Fruit fly (Drosophila melanogaster) whole organism, embryonic: ENCODE data around the gene CG3224.

ENCODE experiments used
- Aef1 ChIP-seq: fragments of 200-800 bp; sonication (Bioruptor generic); IDR thresholded peaks from 3 replicates; pipeline ENCODE4 v1.3.6; 2022; ENCODE audit warnings: missing biosample characterization, missing genetic modification characterization
- CG11456 ChIP-seq: fragments of 200-800 bp; sonication (Bioruptor generic); IDR thresholded peaks from 3 replicates; pipeline ENCODE4 v1.3.6; 2022; ENCODE audit warnings: missing biosample characterization, missing genetic modification characterization
- CG11695 ChIP-seq: fragments of 200-800 bp; sonication (Bioruptor generic); IDR thresholded peaks from 3 replicates; pipeline ENCODE4 v1.3.6; 2022; ENCODE audit warnings: missing biosample characterization, missing genetic modification characterization
- CG12071 ChIP-seq: fragments of 200-800 bp; sonication (Bioruptor generic); optimal IDR thresholded peaks from 3 replicates; lab custom pipeline; 2018; ENCODE audit warnings: missing biosample characterization, mild to moderate bottlenecking, missing genetic modification characterization
- CG12219 ChIP-seq: fragments of 200-800 bp; sonication (Bioruptor generic); optimal IDR thresholded peaks from 3 replicates; lab custom pipeline; 2018; ENCODE audit warnings: missing biosample characterization, mild to moderate bottlenecking, missing genetic modification characterization
- CG1233 ChIP-seq: fragments of 200-800 bp; sonication (Bioruptor generic); optimal IDR thresholded peaks from 4 replicates; lab custom pipeline; 2018; ENCODE audit warnings: missing biosample characterization, mild to moderate bottlenecking, missing genetic modification characterization
- CG13296 ChIP-seq: fragments of 200-800 bp; sonication (Bioruptor generic); optimal IDR thresholded peaks from 3 replicates; lab custom pipeline; 2018; ENCODE audit warnings: missing biosample characterization, mild to moderate bottlenecking, missing genetic modification characterization
- CG13775 ChIP-seq: fragments of 200-800 bp; sonication (Bioruptor generic); optimal IDR thresholded peaks from 3 replicates; lab custom pipeline; 2017; ENCODE audit warnings: missing biosample characterization, mild to moderate bottlenecking, missing genetic modification characterization
- CG15011 ChIP-seq: fragments of 200-800 bp; sonication (Bioruptor generic); optimal IDR thresholded peaks from 3 replicates; lab custom pipeline; 2018; ENCODE audit warnings: missing biosample characterization, mild to moderate bottlenecking, missing genetic modification characterization
- CG1529 ChIP-seq: fragments of 200-800 bp; sonication (Bioruptor generic); optimal IDR thresholded peaks from 3 replicates; lab custom pipeline; 2018; ENCODE audit warnings: missing biosample characterization, missing genetic modification characterization
- CG17802 ChIP-seq: fragments of 200-800 bp; sonication (Bioruptor generic); optimal IDR thresholded peaks from 2 replicates; lab custom pipeline; 2018; ENCODE audit warnings: missing biosample characterization, mild to moderate bottlenecking, missing genetic modification characterization, moderate library complexity
- CG17912 ChIP-seq: fragments of 200-800 bp; sonication (Bioruptor generic); optimal IDR thresholded peaks from 2 replicates; lab custom pipeline; 2018; ENCODE audit warnings: missing biosample characterization, mild to moderate bottlenecking, missing genetic modification characterization
- CG18619 ChIP-seq: fragments of 200-800 bp; sonication (Bioruptor generic); optimal IDR thresholded peaks from 3 replicates; lab custom pipeline; 2017; ENCODE audit warnings: missing biosample characterization, mild to moderate bottlenecking, missing genetic modification characterization
- CG2889 ChIP-seq: fragments of 200-800 bp; sonication (Bioruptor generic); IDR thresholded peaks from 3 replicates; pipeline ENCODE4 v1.3.6; 2022; ENCODE audit warnings: missing biosample characterization, missing genetic modification characterization
- CG3281 ChIP-seq: fragments of 200-800 bp; sonication (Bioruptor generic); optimal IDR thresholded peaks from 3 replicates; lab custom pipeline; 2017; ENCODE audit warnings: missing biosample characterization, mild to moderate bottlenecking, missing genetic modification characterization
- CG4404 ChIP-seq: fragments of 200-800 bp; sonication (Bioruptor generic); IDR thresholded peaks from 2 replicates; pipeline ENCODE4 v1.3.6; 2022; ENCODE audit warnings: missing biosample characterization, missing genetic modification characterization
- CG6791 ChIP-seq: fragments of 200-800 bp; sonication (Bioruptor generic); IDR thresholded peaks from 3 replicates; pipeline ENCODE4 v1.3.6; 2022; ENCODE audit warnings: missing biosample characterization, missing genetic modification characterization; ENCODE audit not compliant: partially characterized antibody
- CG8765 ChIP-seq: fragments of 200-800 bp; sonication (Bioruptor generic); IDR thresholded peaks from 2 replicates; pipeline ENCODE4 v1.3.6; 2022; ENCODE audit warnings: missing biosample characterization, missing genetic modification characterization
- CG9876 ChIP-seq: fragments of 200-800 bp; sonication (Bioruptor generic); optimal IDR thresholded peaks from 2 replicates; lab custom pipeline; 2016; ENCODE audit warnings: missing biosample characterization, missing genetic modification characterization
- CHES-1-like ChIP-seq: fragments of 200-800 bp; sonication (Bioruptor generic); optimal IDR thresholded peaks from 2 replicates; lab custom pipeline; 2016; ENCODE audit warnings: missing biosample characterization, missing genetic modification characterization
- Elba2 ChIP-seq: fragments of 200-800 bp; sonication (Bioruptor generic); optimal IDR thresholded peaks from 3 replicates; lab custom pipeline; 2016; ENCODE audit warnings: missing biosample characterization, missing genetic modification characterization
- Fer2 ChIP-seq: fragments of 200-800 bp; sonication (Bioruptor generic); optimal IDR thresholded peaks from 2 replicates; lab custom pipeline; 2018; ENCODE audit warnings: missing biosample characterization, mild to moderate bottlenecking, missing genetic modification characterization, moderate library complexity
- H2.0 ChIP-seq: fragments of 200-800 bp; sonication (Bioruptor generic); IDR thresholded peaks from 2 replicates; pipeline ENCODE4 v1.3.6; 2022; ENCODE audit warnings: missing biosample characterization, missing genetic modification characterization
- HLH4C ChIP-seq: fragments of 200-800 bp; sonication (Bioruptor generic); IDR thresholded peaks from 3 replicates; pipeline ENCODE4 v1.3.6; 2022; ENCODE audit warnings: missing biosample characterization, missing genetic modification characterization; ENCODE audit not compliant: partially characterized antibody
- Hr78 ChIP-seq, 2 experiments: fragments of 200-800 bp in 1 of 2; fragments of >200 bp in 1 of 2; sonication (Bioruptor generic) in 1 of 2; optimal IDR thresholded peaks; 2 replicates each; lab custom pipeline; 2017 to 2019; ENCODE audit warnings: missing biosample characterization in 2 of 2, missing genetic modification characterization in 2 of 2, mild to moderate bottlenecking in 1 of 2, moderate library complexity in 1 of 2
- Hsf ChIP-seq: fragments of 200-800 bp; sonication (Bioruptor generic); optimal IDR thresholded peaks from 3 replicates; lab custom pipeline; 2016; ENCODE audit warnings: missing biosample characterization, missing genetic modification characterization
- Jarid2 ChIP-seq: fragments of 200-800 bp; sonication (Bioruptor generic); optimal IDR thresholded peaks from 3 replicates; lab custom pipeline; 2017; ENCODE audit warnings: mild to moderate bottlenecking, missing biosample characterization, missing genetic modification reagents, missing genetic modification characterization
- MBD-R2 ChIP-seq: fragments of 200-800 bp; sonication (Bioruptor generic); IDR thresholded peaks from 2 replicates; pipeline ENCODE4 v1.3.6; 2022; ENCODE audit warnings: missing biosample characterization, missing genetic modification characterization
- NC2β ChIP-seq: fragments of 200-800 bp; sonication (Bioruptor generic); optimal IDR thresholded peaks from 2 replicates; lab custom pipeline; 2016; ENCODE audit warnings: missing biosample characterization, missing genetic modification characterization
- Optix ChIP-seq: fragments of 200-800 bp; sonication (Bioruptor generic); IDR thresholded peaks from 3 replicates; pipeline ENCODE4 v1.3.6; 2022; ENCODE audit warnings: missing biosample characterization, missing genetic modification characterization
- PHDP ChIP-seq: fragments of 200-800 bp; sonication (Bioruptor generic); optimal IDR thresholded peaks from 3 replicates; lab custom pipeline; 2018; ENCODE audit warnings: missing biosample characterization, mild to moderate bottlenecking, missing genetic modification characterization, moderate library complexity
- Spps ChIP-seq: fragments of 200-800 bp; sonication (Bioruptor generic); optimal IDR thresholded peaks from 2 replicates; lab custom pipeline; 2018; ENCODE audit warnings: missing biosample characterization, mild to moderate bottlenecking, missing genetic modification characterization
- Taf1 ChIP-seq: fragments of 200-800 bp; sonication (Bioruptor generic); IDR thresholded peaks from 2 replicates; pipeline ENCODE4 v1.3.6; 2022; ENCODE audit warnings: missing biosample characterization, missing genetic modification characterization
- bab2 ChIP-seq: fragments of 200-800 bp; sonication (Bioruptor generic); optimal IDR thresholded peaks from 2 replicates; lab custom pipeline; 2016; ENCODE audit warnings: missing biosample characterization, missing genetic modification characterization
- dan ChIP-seq: fragments of 200-800 bp; sonication (Bioruptor generic); IDR thresholded peaks from 2 replicates; pipeline ENCODE4 v1.3.6; 2022; ENCODE audit warnings: missing biosample characterization, missing genetic modification characterization
- danr ChIP-seq: fragments of 200-800 bp; sonication (Bioruptor generic); IDR thresholded peaks from 2 replicates; pipeline ENCODE4 v1.3.6; 2022; ENCODE audit warnings: missing biosample characterization, missing genetic modification characterization
- dpn ChIP-seq, 2 experiments: fragments of 200-800 bp; sonication (Bioruptor generic); optimal IDR thresholded peaks; 3 replicates each; lab custom pipeline; 2016; ENCODE audit warnings: missing biosample characterization in 2 of 2, missing genetic modification characterization in 2 of 2
- fd64A ChIP-seq: fragments of 200-800 bp; sonication (Bioruptor generic); optimal IDR thresholded peaks from 3 replicates; lab custom pipeline; 2018; ENCODE audit warnings: missing biosample characterization, mild to moderate bottlenecking, missing genetic modification characterization
- gcm ChIP-seq: fragments of 200-800 bp; sonication (Bioruptor generic); optimal IDR thresholded peaks from 2 replicates; lab custom pipeline; 2019; ENCODE audit warnings: missing biosample characterization, mild to moderate bottlenecking, missing genetic modification characterization, moderate library complexity
- gsb ChIP-seq: fragments of 200-800 bp; sonication (Bioruptor generic); IDR thresholded peaks from 2 replicates; pipeline ENCODE4 v1.3.6; 2022; ENCODE audit warnings: missing biosample characterization, missing genetic modification characterization
- inv ChIP-seq: fragments of 200-800 bp; sonication (Bioruptor generic); IDR thresholded peaks from 2 replicates; pipeline ENCODE4 v1.3.6; 2022; ENCODE audit warnings: missing biosample characterization, missing genetic modification characterization; ENCODE audit not compliant: partially characterized antibody
- kni ChIP-seq: fragments of 200-800 bp; sonication (Bioruptor generic); optimal IDR thresholded peaks from 3 replicates; lab custom pipeline; 2017; ENCODE audit warnings: mild to moderate bottlenecking, missing biosample characterization, missing genetic modification reagents, missing genetic modification characterization
- nau ChIP-seq: fragments of 200-800 bp; sonication (Bioruptor generic); optimal IDR thresholded peaks from 3 replicates; lab custom pipeline; 2017; ENCODE audit warnings: missing biosample characterization, mild to moderate bottlenecking, missing genetic modification characterization, missing genetic modification reagents
- onecut ChIP-seq: fragments of 200-800 bp; sonication (Bioruptor generic); IDR thresholded peaks from 2 replicates; pipeline ENCODE4 v1.3.6; 2022; ENCODE audit warnings: missing biosample characterization, missing genetic modification characterization
- p53 ChIP-seq: fragments of 200-800 bp; sonication (Bioruptor generic); optimal IDR thresholded peaks from 2 replicates; lab custom pipeline; 2016; ENCODE audit warnings: missing biosample characterization, missing genetic modification characterization
- sens-2 ChIP-seq: fragments of 200-800 bp; sonication (Bioruptor generic); IDR thresholded peaks from 2 replicates; pipeline ENCODE4 v1.3.6; 2022; ENCODE audit warnings: missing biosample characterization, missing genetic modification characterization
- slou ChIP-seq: fragments of 200-800 bp; sonication (Bioruptor generic); optimal IDR thresholded peaks from 3 replicates; lab custom pipeline; 2016; ENCODE audit warnings: missing biosample characterization, missing genetic modification characterization
- ssp ChIP-seq: fragments of 200-800 bp; sonication (Bioruptor generic); IDR thresholded peaks from 2 replicates; pipeline ENCODE4 v1.3.6; 2022; ENCODE audit warnings: missing biosample characterization, missing genetic modification characterization
- sug ChIP-seq: fragments of 200-800 bp; optimal IDR thresholded peaks from 2 replicates; lab custom pipeline; 2019; ENCODE audit warnings: missing biosample characterization, mild to moderate bottlenecking, missing genetic modification characterization, moderate library complexity
- tgo ChIP-seq: fragments of 200-800 bp; sonication (Bioruptor generic); IDR thresholded peaks from 3 replicates; pipeline ENCODE4 v1.3.6; 2022; ENCODE audit warnings: missing biosample characterization, missing genetic modification characterization
- twi ChIP-seq: fragments of 200-800 bp; optimal IDR thresholded peaks from 2 replicates; lab custom pipeline; 2019; ENCODE audit warnings: missing biosample characterization, mild to moderate bottlenecking, missing genetic modification characterization, moderate library complexity
- z ChIP-seq: fragments of 200-800 bp; sonication (Bioruptor generic); IDR thresholded peaks from 3 replicates; pipeline ENCODE4 v1.3.6; 2022; ENCODE audit warnings: missing biosample characterization, missing genetic modification characterization

CG3224 gene

dm6 chrX:6694979-6695388 is 33.7 kb upstream of the CG3224 start, which contains the start of gene CG14442 (continued):
- TF ChIP-seq NC2β (GFP tag; lab: Kevin White, UChicago), result no peak
- TF ChIP-seq onecut (GFP tag; lab: Robert Waterston, UW), result no peak
- no peak for TF ChIP-seq CG17802 (tag; lab: Kevin White, UChicago)
- TF ChIP-seq dan, result no peak
- TF ChIP-seq CG11695 (GFP tag; lab: Robert Waterston, UW), result no peak
- no peak for TF ChIP-seq CG9876 (GFP tag; lab: Kevin White, UChicago)
- TF ChIP-seq CG4404 (GFP tag; lab: Robert Waterston, UW), result no peak
- TF ChIP-seq CG6791 (GFP tag; lab: Robert Waterston, UW), result peak; percentile 92
- TF ChIP-seq CG15011 (GFP tag; lab: Kevin White, UChicago), result no peak
- TF ChIP-seq tgo (GFP tag; lab: Robert Waterston, UW), result no peak
- no peak for TF ChIP-seq Spps (tag; lab: Kevin White, UChicago)
- TF ChIP-seq Elba2 (GFP tag; lab: Kevin White, UChicago), result peak; percentile 4
- peak; percentile 45 for TF ChIP-seq CG13775
- no peak for TF ChIP-seq CG2889 (GFP tag; lab: Robert Waterston, UW)
- TF ChIP-seq dpn (GFP tag; optimal IDR thresholded peaks at IDR 0.05; lab: Kevin White, UChicago), result peak; percentile 33 to 50
- TF ChIP-seq nau (GFP tag; lab: Kevin White, UChicago), result no peak
- TF ChIP-seq CG12219 (GFP tag; lab: Kevin White, UChicago), result no peak
- no peak for TF ChIP-seq CG17912 (GFP tag; lab: Kevin White, UChicago)
- TF ChIP-seq sug, result peak; percentile 45
- TF ChIP-seq CG8765 (GFP tag; lab: Robert Waterston, UW), result no peak
- TF ChIP-seq CG12071 (GFP tag; lab: Kevin White, UChicago), result no peak
- no peak for TF ChIP-seq CG1233 (GFP tag; lab: Kevin White, UChicago)
- peak; percentile 9 for TF ChIP-seq bab2 (GFP tag; lab: Kevin White, UChicago)
- no peak for TF ChIP-seq gsb (GFP tag; lab: Robert Waterston, UW)
- no peak for TF ChIP-seq slou
- TF ChIP-seq MBD-R2 (GFP tag; lab: Robert Waterston, UW), result peak; percentile 8; the same call in 1 of the 2 replicates
- TF ChIP-seq fd64A (GFP tag; lab: Kevin White, UChicago), result no peak
- TF ChIP-seq Hr78 (GFP tag; optimal IDR thresholded peaks at IDR 0.05; lab: Kevin White, UChicago), result no peak
- no peak for TF ChIP-seq gcm (GFP tag; lab: Kevin White, UChicago)
- TF ChIP-seq CG13296, result peak; percentile 29
- TF ChIP-seq PHDP (tag; lab: Kevin White, UChicago), result peak; percentile 20
- no peak for TF ChIP-seq p53
- TF ChIP-seq inv (GFP tag; lab: Robert Waterston, UW), result peak; percentile 90
- no peak for TF ChIP-seq Taf1 (GFP tag; lab: Robert Waterston, UW)
- no peak for TF ChIP-seq sens-2 (GFP tag; lab: Robert Waterston, UW)
- TF ChIP-seq twi (tag; lab: Kevin White, UChicago), result no peak
- TF ChIP-seq CG11456 (GFP tag; lab: Robert Waterston, UW), result no peak
- TF ChIP-seq ssp (GFP tag; lab: Robert Waterston, UW), result peak; percentile 28; the same call in 1 of the 2 replicates
- peak; percentile 20 for TF ChIP-seq CG3281
- no peak for TF ChIP-seq danr (GFP tag; lab: Robert Waterston, UW)
- TF ChIP-seq z (GFP tag; lab: Robert Waterston, UW), result no peak
- peak; percentile 46 for TF ChIP-seq Hsf (GFP tag; lab: Kevin White, UChicago)
- TF ChIP-seq CHES-1-like (GFP tag; lab: Kevin White, UChicago), result no peak
- TF ChIP-seq CG1529, result no peak
- TF ChIP-seq kni, result no peak
- no peak for TF ChIP-seq Jarid2 (GFP tag; lab: Kevin White, UChicago)
- no peak for TF ChIP-seq Optix (GFP tag; lab: Robert Waterston, UW)
- TF ChIP-seq Fer2, result no peak
- TF ChIP-seq H2.0 (GFP tag; lab: Robert Waterston, UW), result no peak
- TF ChIP-seq Aef1, result 0 out of 3 replicates have a peak, but pooled peaks have one; percentile 14
- TF ChIP-seq CG18619, result no peak
- peak; percentile 94 for TF ChIP-seq HLH4C
